Fruit fly (Drosophila melanogaster): ENCODE measurements around the gene CG42779.

Gene CG42779

dm6 chr3R:17085029-17085807 is 36.2 kb upstream of the CG42779 start, which contains the start of gene GckIII (continued):
- peak; percentile 5 for TF ChIP-seq CG7745 (tag; optimal IDR thresholded peaks at IDR 0.05)
- TF ChIP-seq CG13894 (tag; optimal IDR thresholded peaks at IDR 0.05): no peak
- TF ChIP-seq CG1647 (GFP tag; optimal IDR thresholded peaks at IDR 0.05): no peak
- TF ChIP-seq C15 (GFP tag; IDR thresholded peaks at IDR 0.05): no peak
- TF ChIP-seq H15 (GFP tag; IDR thresholded peaks at IDR 0.05): no peak
- TF ChIP-seq Hey (tag; optimal IDR thresholded peaks at IDR 0.05): no peak
- no peak for TF ChIP-seq CG16779 (GFP tag; IDR thresholded peaks at IDR 0.05)
- peak; percentile 12 for TF ChIP-seq Xrp1 (GFP tag; IDR thresholded peaks at IDR 0.05)
- no peak for TF ChIP-seq Elba2 (GFP tag; optimal IDR thresholded peaks at IDR 0.05)
- no peak for TF ChIP-seq ERR (GFP tag; optimal IDR thresholded peaks at IDR 0.05)
- no peak for TF ChIP-seq tup (GFP tag; optimal IDR thresholded peaks at IDR 0.05)
- TF ChIP-seq psq (GFP tag; optimal IDR thresholded peaks at IDR 0.05): no peak
- TF ChIP-seq CG13287 (GFP tag; IDR thresholded peaks at IDR 0.05; ENCODE audit: partially characterized antibody): peak; percentile 87
- no peak for TF ChIP-seq CG18476 (GFP tag; optimal IDR thresholded peaks at IDR 0.05)
- TF ChIP-seq CG3847 (GFP tag; IDR thresholded peaks at IDR 0.05): no peak
- TF ChIP-seq dpn (GFP tag; optimal IDR thresholded peaks at IDR 0.05): no peak
- TF ChIP-seq CG4282 (GFP tag; optimal IDR thresholded peaks at IDR 0.05): no peak
- TF ChIP-seq vfl (GFP tag; optimal IDR thresholded peaks at IDR 0.05): no peak
- TF ChIP-seq CG3407 (GFP tag; optimal IDR thresholded peaks at IDR 0.05): no peak
- no peak for TF ChIP-seq CG10543 (GFP tag; optimal IDR thresholded peaks at IDR 0.05)
- peak; percentile 59; the same call in 2 of the 3 replicates for TF ChIP-seq CG7963 (GFP tag; IDR thresholded peaks at IDR 0.05; ENCODE audit: partially characterized antibody)
- no peak for TF ChIP-seq hkb (optimal IDR thresholded peaks at IDR 0.05)
- no peak for TF ChIP-seq hkb (GFP tag; IDR thresholded peaks at IDR 0.05)
- no peak for TF ChIP-seq al (GFP tag; IDR thresholded peaks at IDR 0.05)
- TF ChIP-seq zen2 (GFP tag; IDR thresholded peaks at IDR 0.05; ENCODE audit: partially characterized antibody): peak; percentile 89
- no peak for TF ChIP-seq ewg (GFP tag; optimal IDR thresholded peaks at IDR 0.05)
- TF ChIP-seq fru (optimal IDR thresholded peaks at IDR 0.05): no peak
- TF ChIP-seq HHEX (GFP tag; optimal IDR thresholded peaks at IDR 0.05): no peak
- TF ChIP-seq CG2889 (GFP tag; IDR thresholded peaks at IDR 0.05): no peak
- no peak for TF ChIP-seq gsb (GFP tag; IDR thresholded peaks at IDR 0.05)
- no peak for TF ChIP-seq fd102C (GFP tag; optimal IDR thresholded peaks at IDR 0.05)
- TF ChIP-seq ATbp (GFP tag; optimal IDR thresholded peaks at IDR 0.05): no peak
- TF ChIP-seq CG17328 (GFP tag; IDR thresholded peaks at IDR 0.05): no peak
- TF ChIP-seq CG11504 (tag; optimal IDR thresholded peaks at IDR 0.05): no peak
- no peak for TF ChIP-seq CG34422 (GFP tag; IDR thresholded peaks at IDR 0.05)
- TF ChIP-seq p53 (GFP tag; optimal IDR thresholded peaks at IDR 0.05): no peak
- TF ChIP-seq inv (GFP tag; IDR thresholded peaks at IDR 0.05; ENCODE audit: partially characterized antibody): peak; percentile 70
- no peak for TF ChIP-seq CG10654 (GFP tag; optimal IDR thresholded peaks at IDR 0.05)
- TF ChIP-seq NfI (GFP tag; optimal IDR thresholded peaks at IDR 0.05): no peak
- no peak for TF ChIP-seq CG6254 (GFP tag; optimal IDR thresholded peaks at IDR 0.05)
- TF ChIP-seq CG14667 (GFP tag; IDR thresholded peaks at IDR 0.05): no peak
- no peak for TF ChIP-seq odd (GFP tag; optimal IDR thresholded peaks at IDR 0.05)
- TF ChIP-seq pita (GFP tag; optimal IDR thresholded peaks at IDR 0.05): no peak
- TF ChIP-seq CG9876 (GFP tag; optimal IDR thresholded peaks at IDR 0.05): no peak
- TF ChIP-seq BtbVII (GFP tag; optimal IDR thresholded peaks at IDR 0.05): no peak
- TF ChIP-seq slbo (GFP tag; IDR thresholded peaks at IDR 0.05): no peak
- TF ChIP-seq CG16815 (GFP tag; optimal IDR thresholded peaks at IDR 0.05): no peak
- TF ChIP-seq chif (GFP tag; optimal IDR thresholded peaks at IDR 0.05): no peak
- TF ChIP-seq nerfin-2 (GFP tag; IDR thresholded peaks at IDR 0.05; ENCODE audit: partially characterized antibody): peak; percentile 57
- peak; percentile 42 for TF ChIP-seq CG2712 (tag; optimal IDR thresholded peaks at IDR 0.05)
- TF ChIP-seq B-H1 (GFP tag; IDR thresholded peaks at IDR 0.05): no peak

Measured in whole organism, embryonic.